Worm (Caenorhabditis elegans) whole organism, L4 larva: ENCODE measurements around the gene srw-31.

ENCODE experiments used
- D1046.2 ChIP-seq: fragments of 200-800 bp; sonication (Bioruptor generic); IDR thresholded peaks from 2 replicates; pipeline ENCODE4 v1.3.6; 2022; ENCODE audit warnings: missing genetic modification characterization, missing compliant biosample characterization
- Y105C5A.15 ChIP-seq: fragments of 200-800 bp; sonication (Bioruptor generic); IDR thresholded peaks from 2 replicates; pipeline ENCODE4 v1.3.6; 2022; ENCODE audit warnings: missing genetic modification characterization, missing compliant biosample characterization
- Y75B8A.6 ChIP-seq: fragments of 200-800 bp; sonication (Bioruptor generic); IDR thresholded peaks from 2 replicates; pipeline ENCODE4 v1.3.6; 2022; ENCODE audit warnings: missing genetic modification reagents, missing genetic modification characterization, missing compliant biosample characterization
- ZK337.2 ChIP-seq: fragments of 200-800 bp; sonication (Bioruptor generic); IDR thresholded peaks from 2 replicates; pipeline ENCODE4 v1.3.6; 2022; ENCODE audit warnings: missing genetic modification reagents, missing genetic modification characterization, missing compliant biosample characterization
- aly-2 ChIP-seq: sonication (generic microtip); optimal IDR thresholded peaks from 2 replicates; lab custom pipeline; 2018; ENCODE audit warnings: missing biosample characterization, missing genetic modification characterization
- attf-4 ChIP-seq: sonication (generic microtip); optimal IDR thresholded peaks from 3 replicates; lab custom pipeline; 2017; ENCODE audit warnings: missing biosample characterization, missing genetic modification characterization
- ceh-28 ChIP-seq: fragments of 150-350 bp; optimal IDR thresholded peaks from 2 replicates; lab custom pipeline; 2014; ENCODE audit warnings: missing biosample characterization, missing genetic modification reagents, missing genetic modification characterization
- ceh-82 ChIP-seq: sonication (generic microtip); optimal IDR thresholded peaks from 2 replicates; lab custom pipeline; 2017; ENCODE audit warnings: missing biosample characterization, missing genetic modification characterization
- ces-1 ChIP-seq: fragments of 150-350 bp; sonication (generic microtip); optimal IDR thresholded peaks from 4 replicates; lab custom pipeline; 2014; ENCODE audit warnings: missing biosample characterization, missing genetic modification reagents, missing genetic modification characterization
- daf-16 ChIP-seq, 3 experiments: sonication (generic microtip); optimal IDR thresholded peaks; 2 replicates each; lab custom pipeline; 2016 to 2017; ENCODE audit warnings: missing genetic modification characterization in 3 of 3, missing genetic modification reagents in 3 of 3, mild to moderate bottlenecking in 2 of 3, missing compliant biosample characterization in 2 of 3, missing biosample characterization in 1 of 3, moderate library complexity in 1 of 3
- daf-19 ChIP-seq: fragments of 200-800 bp; sonication (Bioruptor generic); conservative IDR thresholded peaks from 2 replicates; pipeline ENCODE4 v1.3.6; 2022; ENCODE audit warnings: missing genetic modification characterization, missing compliant biosample characterization
- dmd-6 ChIP-seq: fragments of 200-800 bp; sonication (Bioruptor generic); IDR thresholded peaks from 2 replicates; pipeline ENCODE4 v1.3.6; 2022; ENCODE audit warnings: missing genetic modification reagents, missing genetic modification characterization, missing compliant biosample characterization
- dmd-8 ChIP-seq: fragments of 200-800 bp; sonication (Bioruptor generic); IDR thresholded peaks from 2 replicates; pipeline ENCODE4 v1.3.6; 2022; ENCODE audit warnings: missing genetic modification characterization, missing compliant biosample characterization
- dve-1 ChIP-seq: sonication (generic microtip); optimal IDR thresholded peaks from 2 replicates; lab custom pipeline; 2017; ENCODE audit warnings: antibody characterized with exemption, mild to moderate bottlenecking, missing genetic modification characterization, missing compliant biosample characterization; ENCODE audit not compliant: insufficient read depth
- fos-1 ChIP-seq: fragments of 150-350 bp; optimal IDR thresholded peaks from 2 replicates; lab custom pipeline; 2014; ENCODE audit warnings: missing biosample characterization, missing genetic modification characterization
- hlh-11 ChIP-seq: fragments of 200-800 bp; sonication (Bioruptor generic); optimal IDR thresholded peaks from 2 replicates; lab custom pipeline; 2018; ENCODE audit warnings: mild to moderate bottlenecking, missing genetic modification characterization, missing compliant biosample characterization
- hlh-30 ChIP-seq: sonication (generic microtip); optimal IDR thresholded peaks from 2 replicates; lab custom pipeline; 2017; ENCODE audit warnings: antibody characterized with exemption, mild to moderate bottlenecking, missing genetic modification characterization, missing compliant biosample characterization; ENCODE audit not compliant: insufficient read depth
- hmg-1.1 ChIP-seq: fragments of 200-800 bp; sonication (Bioruptor generic); IDR thresholded peaks from 2 replicates; pipeline ENCODE4 v1.3.6; 2022; ENCODE audit warnings: missing genetic modification reagents, missing genetic modification characterization, missing compliant biosample characterization
- lin-13 ChIP-seq: fragments of 150-350 bp; optimal IDR thresholded peaks from 2 replicates; lab custom pipeline; 2014; ENCODE audit warnings: missing biosample characterization, missing genetic modification reagents, missing genetic modification characterization
- lin-38 ChIP-seq: fragments of 200-800 bp; sonication (Bioruptor generic); IDR thresholded peaks from 2 replicates; pipeline ENCODE4 v1.3.6; 2022; ENCODE audit warnings: missing genetic modification reagents, missing genetic modification characterization, missing compliant biosample characterization
- lin-39 ChIP-seq: fragments of 150-350 bp; optimal IDR thresholded peaks from 2 replicates; lab custom pipeline; 2014; ENCODE audit warnings: missing biosample characterization, missing genetic modification reagents, missing genetic modification characterization
- mdt-29 ChIP-seq: fragments of 200-800 bp; sonication (Bioruptor generic); IDR thresholded peaks from 2 replicates; pipeline ENCODE4 v1.3.6; 2022; ENCODE audit warnings: missing genetic modification reagents, missing genetic modification characterization, missing compliant biosample characterization
- nhr-11 ChIP-seq: fragments of 150-350 bp; optimal IDR thresholded peaks from 2 replicates; lab custom pipeline; 2014; ENCODE audit warnings: missing biosample characterization, missing genetic modification characterization
- nhr-25 ChIP-seq: sonication (generic microtip); optimal IDR thresholded peaks from 2 replicates; lab custom pipeline; 2017; ENCODE audit warnings: missing genetic modification characterization, mild to moderate bottlenecking, missing compliant biosample characterization, antibody characterized with exemption, moderate library complexity, borderline replicate concordance; ENCODE audit not compliant: insufficient read depth
- pha-4 ChIP-seq, 2 experiments: fragments of 150-350 bp in 1 of 2; fragments of 200-800 bp in 1 of 2; sonication (Bioruptor generic) in 1 of 2; IDR thresholded peaks in 1 of 2; optimal IDR thresholded peaks in 1 of 2; 2 replicates each; pipeline versions ENCODE4 v1.3.6 to Lab custom; 2014 to 2022; ENCODE audit warnings: missing genetic modification characterization in 2 of 2, missing genetic modification reagents in 2 of 2, missing biosample characterization in 1 of 2, missing compliant biosample characterization in 1 of 2
- pqm-1 ChIP-seq: sonication (generic microtip); optimal IDR thresholded peaks from 2 replicates; lab custom pipeline; 2017; ENCODE audit warnings: missing biosample characterization, missing genetic modification characterization
- set-16 ChIP-seq: fragments of 200-800 bp; sonication (Bioruptor generic); IDR thresholded peaks from 2 replicates; pipeline ENCODE4 v1.3.6; 2022; ENCODE audit warnings: missing genetic modification reagents, missing genetic modification characterization, missing compliant biosample characterization
- skn-1 ChIP-seq: fragments of 150-350 bp; optimal IDR thresholded peaks from 2 replicates; lab custom pipeline; 2014; ENCODE audit warnings: missing biosample characterization, missing genetic modification characterization
- unc-62 ChIP-seq, 3 experiments: fragments of 150-350 bp in 1 of 3; sonication (generic microtip); optimal IDR thresholded peaks in 2 of 3; peaks in 1 of 3; 1 replicate in 1 of 3; 2 replicates in 2 of 3; lab custom pipeline; 2014 to 2017; ENCODE audit warnings: missing biosample characterization in 3 of 3, missing genetic modification characterization in 3 of 3, missing genetic modification reagents in 3 of 3, missing genotype in 1 of 3
- zfp-2 ChIP-seq: sonication (generic microtip); optimal IDR thresholded peaks from 2 replicates; lab custom pipeline; 2016; ENCODE audit warnings: mild to moderate bottlenecking, missing genetic modification characterization, missing compliant biosample characterization
- zfp-3 ChIP-seq: fragments of 200-800 bp; sonication (Bioruptor generic); conservative IDR thresholded peaks from 2 replicates; pipeline ENCODE4 v1.3.6; 2022; ENCODE audit warnings: missing genetic modification reagents, missing genetic modification characterization, missing compliant biosample characterization
- zip-2 ChIP-seq: fragments of 150-350 bp; optimal IDR thresholded peaks from 2 replicates; lab custom pipeline; 2014; ENCODE audit warnings: missing biosample characterization, missing genetic modification characterization

The srw-31 gene

DNA sequence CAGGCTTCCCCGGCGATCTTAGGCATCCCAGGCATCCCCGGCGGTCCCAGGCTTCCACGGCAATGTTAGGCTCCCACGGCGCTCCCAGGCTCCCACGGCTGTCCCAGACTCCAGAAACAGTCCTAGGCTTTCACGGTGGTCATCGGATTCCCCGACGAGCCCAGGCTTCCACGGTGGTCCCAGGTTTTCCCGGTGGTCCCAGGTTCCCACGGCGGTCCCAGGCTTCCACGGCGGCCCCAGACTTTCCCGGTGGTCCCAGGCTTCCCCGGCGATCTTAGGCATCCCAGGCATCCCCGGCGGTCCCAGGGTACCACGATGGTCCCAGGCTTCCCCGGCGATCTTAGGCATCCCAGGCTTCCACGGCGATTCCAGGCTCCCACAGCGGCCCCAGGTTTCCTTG lies 42.2 kb downstream of the srw-31 start:
- TF ChIP-seq ceh-28 (tag; lab: Kevin White, UChicago) (no peak), Y75B8A.6 (no peak), set-16 (GFP tag; lab: Robert Waterston, UW) (peak; percentile 98), nhr-25 (tag; lab: Kevin White, UChicago) (no peak), daf-16 (GFP tag; optimal IDR thresholded peaks at IDR 0.05; lab: Kevin White, UChicago) (no peak), daf-16 (tag; optimal IDR thresholded peaks at IDR 0.05; lab: Kevin White, UChicago) (no peak), zfp-2 (tag; lab: Kevin White, UChicago) (no peak), daf-19 (GFP tag; lab: Robert Waterston, UW) (no peak), ZK337.2 (GFP tag; lab: Robert Waterston, UW) (no peak), pha-4 (GFP tag; IDR thresholded peaks at IDR 0.05; lab: Robert Waterston, UW) (peak; percentile 38; the same call in 1 of the 2 replicates), pha-4 (tag; optimal IDR thresholded peaks at IDR 0.05; lab: Kevin White, UChicago) (no peak), ceh-82 (tag; lab: Kevin White, UChicago) (no peak), lin-39 (tag; lab: Kevin White, UChicago) (no peak), Y105C5A.15 (GFP tag; lab: Robert Waterston, UW) (no peak), attf-4 (no peak), nhr-11 (tag; lab: Kevin White, UChicago) (no peak), lin-38 (GFP tag; lab: Robert Waterston, UW) (no peak), skn-1 (tag; lab: Kevin White, UChicago) (no peak), ces-1 (no peak)
- TF ChIP-seq, all 104 proteins: peak for 2

DNA sequence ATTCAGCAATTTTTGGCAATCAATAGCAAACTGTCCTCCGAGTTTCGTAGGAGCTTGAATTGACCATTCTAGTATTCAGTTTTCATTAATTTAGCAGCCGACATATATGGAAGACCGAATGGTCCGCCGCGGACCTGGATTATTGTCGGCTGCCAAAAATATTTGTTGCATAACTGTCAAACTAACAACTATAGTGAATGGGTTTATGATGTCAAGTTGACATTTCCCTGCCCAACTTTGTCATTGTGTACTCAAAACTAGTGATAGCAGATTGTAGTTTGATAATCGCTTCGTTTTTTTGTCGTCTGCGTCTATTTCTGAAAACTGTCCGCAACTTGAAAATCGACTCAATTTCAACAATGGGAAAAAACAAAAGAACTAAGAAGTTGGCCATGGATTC lies 43.0 kb downstream of the srw-31 start, which contains the start of gene fbxa-176:
Gene fbxa-176, plus strand, starts transcription at position 314 of the 400 bp plus-strand sequence.
- TF ChIP-seq hlh-11 (tag; lab: Kevin White, UChicago): peak; percentile 26
- TF ChIP-seq dve-1: peak; percentile 12
- peak; percentile 32 for TF ChIP-seq pqm-1
- no peak for TF ChIP-seq hmg-1.1 (GFP tag; lab: Robert Waterston, UW)
- TF ChIP-seq daf-16 (GFP tag; optimal IDR thresholded peaks at IDR 0.05; lab: Kevin White, UChicago): no peak
- peak; percentile 65 for TF ChIP-seq daf-16 (tag; optimal IDR thresholded peaks at IDR 0.05; lab: Kevin White, UChicago)
- no peak for TF ChIP-seq D1046.2 (GFP tag; lab: Robert Waterston, UW)
- no peak for TF ChIP-seq zfp-3 (GFP tag; lab: Robert Waterston, UW)
- TF ChIP-seq mdt-29 (GFP tag; lab: Robert Waterston, UW): no peak
- peak; percentile 60 for TF ChIP-seq dmd-6 (GFP tag; lab: Robert Waterston, UW)
- TF ChIP-seq, all 104 proteins: peak for 5

DNA sequence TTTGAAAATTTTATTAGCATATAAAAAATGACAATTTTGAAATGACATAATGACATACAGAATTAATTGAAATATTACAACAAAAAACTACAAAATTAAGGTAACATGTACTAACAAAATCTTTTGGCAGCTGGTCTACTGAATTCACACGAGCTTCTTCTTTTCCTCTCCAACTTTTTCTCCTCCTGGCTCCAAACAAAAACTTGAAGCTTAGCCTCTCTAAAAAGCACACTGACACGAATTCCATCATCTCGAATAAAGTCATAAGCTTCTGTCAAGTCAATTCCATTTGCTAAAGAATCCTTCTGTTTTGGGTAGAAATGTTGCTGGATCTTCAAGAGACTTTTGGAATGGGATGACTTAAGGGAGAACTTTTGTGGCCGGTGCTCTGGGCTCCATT lies 45.0 kb downstream of the srw-31 start:
- TF ChIP-seq unc-62 (GFP tag; optimal IDR thresholded peaks at IDR 0.05 in 1 of 2; lab: Kevin White, UChicago) (peak in 1 of 2 experiments; percentile 91), unc-62 (tag; optimal IDR thresholded peaks at IDR 0.05; lab: Kevin White, UChicago) (no peak), zfp-2 (tag; lab: Kevin White, UChicago) (no peak), zip-2 (tag; lab: Kevin White, UChicago) (no peak)

DNA sequence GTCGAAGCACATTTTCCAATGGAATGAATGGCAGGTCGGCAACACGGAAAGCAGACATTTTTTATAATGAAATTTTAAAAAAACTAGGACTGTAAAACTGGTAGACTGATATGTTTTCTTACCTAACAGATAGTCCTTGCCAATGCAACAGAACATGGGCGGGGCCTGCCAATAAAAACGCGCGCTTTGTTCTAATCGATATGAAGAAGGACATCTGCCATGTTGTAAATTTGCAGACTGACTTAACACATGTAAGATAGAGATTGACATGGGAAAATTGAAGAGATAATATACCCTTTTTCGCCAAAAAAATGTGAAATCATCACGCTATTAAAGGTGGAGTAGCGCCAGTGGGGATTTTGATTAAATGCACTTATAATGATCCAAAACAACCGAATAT lies 46.4 kb downstream of the srw-31 start, which contains the start of gene C38D9.8:
Gene C38D9.8, minus strand, starts transcription at position 101 of the 400 bp plus-strand sequence.
- TF ChIP-seq fos-1 (tag; lab: Kevin White, UChicago): no peak
- no peak for TF ChIP-seq lin-13 (GFP tag; lab: Kevin White, UChicago)
- TF ChIP-seq dmd-8 (GFP tag; lab: Robert Waterston, UW): no peak
- no peak for TF ChIP-seq aly-2
- TF ChIP-seq hlh-30 (tag; lab: Kevin White, UChicago): no peak
